Fruit fly (Drosophila melanogaster) whole organism, embryonic: ENCODE results near the gene HIP-R.

Experiments
- Asciz ChIP-seq: fragments of 200-800 bp; sonication (Bioruptor generic); optimal IDR thresholded peaks from 2 replicates; lab custom pipeline; 2017; ENCODE audit warnings: missing biosample characterization, mild to moderate bottlenecking, missing genetic modification characterization, missing genetic modification reagents
- CG10321 ChIP-seq: fragments of 200-800 bp; sonication (Bioruptor generic); IDR thresholded peaks from 2 replicates; pipeline ENCODE4 v1.3.6; 2022; ENCODE audit warnings: missing biosample characterization, missing genetic modification characterization
- CG10431 ChIP-seq: fragments of 200-800 bp; sonication (Bioruptor generic); optimal IDR thresholded peaks from 3 replicates; lab custom pipeline; 2018; ENCODE audit warnings: missing biosample characterization, mild to moderate bottlenecking, missing genetic modification characterization
- CG10543 ChIP-seq: fragments of 200-800 bp; sonication (Bioruptor generic); optimal IDR thresholded peaks from 3 replicates; lab custom pipeline; 2017; ENCODE audit warnings: missing biosample characterization, mild to moderate bottlenecking, missing genetic modification characterization, moderate library complexity
- CG12219 ChIP-seq: fragments of 200-800 bp; sonication (Bioruptor generic); optimal IDR thresholded peaks from 3 replicates; lab custom pipeline; 2018; ENCODE audit warnings: missing biosample characterization, mild to moderate bottlenecking, missing genetic modification characterization
- CG12769 ChIP-seq: fragments of 200-800 bp; sonication (Bioruptor generic); optimal IDR thresholded peaks from 2 replicates; lab custom pipeline; 2019; ENCODE audit warnings: missing biosample characterization, mild to moderate bottlenecking, missing genetic modification characterization, moderate library complexity
- CG13624 ChIP-seq: fragments of 200-800 bp; sonication (Bioruptor generic); optimal IDR thresholded peaks from 2 replicates; lab custom pipeline; 2016; ENCODE audit warnings: missing biosample characterization, missing genetic modification characterization
- CG13894 ChIP-seq: fragments of 200-800 bp; sonication (Bioruptor generic); optimal IDR thresholded peaks from 3 replicates; lab custom pipeline; 2018; ENCODE audit warnings: missing biosample characterization, mild to moderate bottlenecking, missing genetic modification characterization, moderate library complexity
- CG15601 ChIP-seq: fragments of 200-800 bp; sonication (Bioruptor generic); optimal IDR thresholded peaks from 3 replicates; lab custom pipeline; 2019; ENCODE audit warnings: missing biosample characterization, mild to moderate bottlenecking, missing genetic modification characterization, moderate library complexity
- CG1603 ChIP-seq: fragments of 200-800 bp; sonication (Bioruptor generic); optimal IDR thresholded peaks from 2 replicates; lab custom pipeline; 2019; ENCODE audit warnings: missing biosample characterization, mild to moderate bottlenecking, missing genetic modification characterization, moderate library complexity
- CG17385 ChIP-seq: fragments of 200-800 bp; sonication (Bioruptor generic); optimal IDR thresholded peaks from 3 replicates; lab custom pipeline; 2018; ENCODE audit warnings: missing biosample characterization, mild to moderate bottlenecking, missing genetic modification characterization
- CG18262 ChIP-seq: fragments of 200-800 bp; optimal IDR thresholded peaks from 3 replicates; lab custom pipeline; 2019; ENCODE audit warnings: missing biosample characterization, mild to moderate bottlenecking, missing genetic modification characterization, moderate library complexity
- CG2678 ChIP-seq: fragments of 200-800 bp; sonication (Bioruptor generic); optimal IDR thresholded peaks from 3 replicates; lab custom pipeline; 2019; ENCODE audit warnings: missing biosample characterization, mild to moderate bottlenecking, missing genetic modification characterization, moderate library complexity
- CG31224 ChIP-seq: fragments of 200-800 bp; sonication (Bioruptor generic); IDR thresholded peaks from 2 replicates; pipeline ENCODE4 v1.3.6; 2022; ENCODE audit warnings: missing biosample characterization, missing genetic modification characterization
- CG7839 ChIP-seq: fragments of 200-800 bp; sonication (Bioruptor generic); optimal IDR thresholded peaks from 3 replicates; lab custom pipeline; 2018; ENCODE audit warnings: missing biosample characterization, mild to moderate bottlenecking, missing genetic modification characterization, moderate library complexity
- CG8281 ChIP-seq: fragments of 200-800 bp; sonication (Bioruptor generic); optimal IDR thresholded peaks from 2 replicates; lab custom pipeline; 2018; ENCODE audit warnings: missing biosample characterization, mild to moderate bottlenecking, missing genetic modification characterization, moderate library complexity
- CG9817 ChIP-seq: fragments of 200-800 bp; sonication (Bioruptor generic); optimal IDR thresholded peaks from 2 replicates; lab custom pipeline; 2018; ENCODE audit warnings: missing biosample characterization, mild to moderate bottlenecking, missing genetic modification characterization, moderate library complexity
- Chrac-16 ChIP-seq: fragments of 200-800 bp; sonication (Bioruptor generic); optimal IDR thresholded peaks from 3 replicates; lab custom pipeline; 2016; ENCODE audit warnings: missing biosample characterization, missing genetic modification characterization
- Deaf1 ChIP-seq: fragments of 200-800 bp; optimal IDR thresholded peaks from 3 replicates; lab custom pipeline; 2019; ENCODE audit warnings: missing biosample characterization, mild to moderate bottlenecking, missing genetic modification characterization, moderate library complexity
- Dll ChIP-seq: fragments of 200-800 bp; sonication (Bioruptor generic); IDR thresholded peaks from 4 replicates; pipeline ENCODE4 v1.3.6; 2022; ENCODE audit warnings: missing biosample characterization, missing genetic modification characterization; ENCODE audit not compliant: partially characterized antibody
- Drgx ChIP-seq: fragments of 200-800 bp; sonication (Bioruptor generic); IDR thresholded peaks from 2 replicates; pipeline ENCODE4 v1.3.6; 2022; ENCODE audit warnings: missing biosample characterization, missing genetic modification characterization
- Lhr ChIP-seq: fragments of 200-800 bp; sonication (Bioruptor generic); optimal IDR thresholded peaks from 3 replicates; lab custom pipeline; 2017; ENCODE audit warnings: mild to moderate bottlenecking, missing biosample characterization, missing genetic modification reagents, missing genetic modification characterization
- Med ChIP-seq: fragments of 200-800 bp; sonication (Bioruptor generic); peaks from one replicate; lab custom pipeline; 2016; ENCODE audit warnings: missing biosample characterization, missing genetic modification characterization, mild to moderate bottlenecking, inconsistent platforms, moderate library complexity
- Meics ChIP-seq: fragments of 200-800 bp; sonication (Bioruptor generic); optimal IDR thresholded peaks from 2 replicates; lab custom pipeline; 2017; ENCODE audit warnings: missing biosample characterization, mild to moderate bottlenecking, missing genetic modification characterization
- PHDP ChIP-seq: fragments of 200-800 bp; sonication (Bioruptor generic); optimal IDR thresholded peaks from 3 replicates; lab custom pipeline; 2018; ENCODE audit warnings: missing biosample characterization, mild to moderate bottlenecking, missing genetic modification characterization, moderate library complexity
- abd-A ChIP-seq: fragments of 200-800 bp; sonication (Bioruptor generic); optimal IDR thresholded peaks from 3 replicates; lab custom pipeline; 2019; ENCODE audit warnings: missing biosample characterization, mild to moderate bottlenecking, missing genetic modification characterization, moderate library complexity
- bsh ChIP-seq, 2 experiments: fragments of 200-800 bp; sonication (Bioruptor generic); optimal IDR thresholded peaks; 2 replicates each; lab custom pipeline; 2017 to 2018; ENCODE audit warnings: mild to moderate bottlenecking in 2 of 2, missing biosample characterization in 2 of 2, missing genetic modification characterization in 2 of 2, moderate library complexity in 1 of 2
- crol ChIP-seq: fragments of 200-800 bp; sonication (Bioruptor generic); IDR thresholded peaks from 2 replicates; pipeline ENCODE4 v1.3.6; 2022; ENCODE audit warnings: missing biosample characterization, missing genetic modification characterization
- cwo ChIP-seq: fragments of 200-800 bp; sonication (Bioruptor generic); optimal IDR thresholded peaks from 3 replicates; lab custom pipeline; 2017; ENCODE audit warnings: missing biosample characterization, missing genetic modification characterization, mild to moderate bottlenecking, moderate library complexity, missing genetic modification reagents
- fd3F ChIP-seq: fragments of 200-800 bp; sonication (Bioruptor generic); optimal IDR thresholded peaks from 2 replicates; lab custom pipeline; 2018; ENCODE audit warnings: missing biosample characterization, mild to moderate bottlenecking, missing genetic modification characterization, moderate library complexity
- gem ChIP-seq: fragments of 200-800 bp; sonication (Bioruptor generic); optimal IDR thresholded peaks from 2 replicates; lab custom pipeline; 2019; ENCODE audit warnings: missing biosample characterization, mild to moderate bottlenecking, missing genetic modification characterization, moderate library complexity
- hb ChIP-seq: fragments of 200-800 bp; sonication (Bioruptor generic); IDR thresholded peaks from 3 replicates; pipeline ENCODE4 v1.3.6; 2022; ENCODE audit warnings: missing biosample characterization, missing genetic modification characterization; ENCODE audit not compliant: partially characterized antibody
- klu ChIP-seq: fragments of 200-800 bp; sonication (Bioruptor generic); IDR thresholded peaks from 2 replicates; pipeline ENCODE4 v1.3.6; 2022; ENCODE audit warnings: missing biosample characterization, missing genetic modification characterization
- lbe ChIP-seq: fragments of 200-800 bp; sonication (Bioruptor generic); optimal IDR thresholded peaks from 2 replicates; lab custom pipeline; 2016; ENCODE audit warnings: missing biosample characterization, mild to moderate bottlenecking, missing genetic modification characterization
- nau ChIP-seq: fragments of 200-800 bp; sonication (Bioruptor generic); optimal IDR thresholded peaks from 3 replicates; lab custom pipeline; 2017; ENCODE audit warnings: missing biosample characterization, mild to moderate bottlenecking, missing genetic modification characterization, missing genetic modification reagents
- nom ChIP-seq: fragments of 200-800 bp; sonication (Bioruptor generic); optimal IDR thresholded peaks from 2 replicates; lab custom pipeline; 2017; ENCODE audit warnings: missing biosample characterization, missing genetic modification characterization, mild to moderate bottlenecking, moderate library complexity, missing genetic modification reagents
- org-1 ChIP-seq: fragments of 200-800 bp; sonication (Bioruptor generic); optimal IDR thresholded peaks from 2 replicates; lab custom pipeline; 2017; ENCODE audit warnings: missing biosample characterization, missing genetic modification characterization
- prd ChIP-seq, 3 experiments: fragments of >200 bp in 2 of 3; fragments of 200-800 bp in 1 of 3; sonication (Bioruptor generic) in 1 of 3; optimal IDR thresholded peaks in 2 of 3; IDR thresholded peaks in 1 of 3; 2 replicates in 2 of 3; 3 replicates in 1 of 3; pipeline versions ENCODE4 v1.3.6 to Lab custom; 2017 to 2022; ENCODE audit warnings: missing biosample characterization in 1 of 3, missing genetic modification characterization in 1 of 3
- pros ChIP-seq: fragments of 200-800 bp; sonication (Bioruptor generic); optimal IDR thresholded peaks from 3 replicates; lab custom pipeline; 2019; ENCODE audit warnings: missing biosample characterization, mild to moderate bottlenecking, missing genetic modification characterization, moderate library complexity
- psq ChIP-seq: fragments of 200-800 bp; sonication (Bioruptor generic); optimal IDR thresholded peaks from 2 replicates; lab custom pipeline; 2017; ENCODE audit warnings: missing biosample characterization, missing genetic modification characterization
- rib ChIP-seq: fragments of 200-800 bp; sonication (Bioruptor generic); IDR thresholded peaks from 2 replicates; pipeline ENCODE4 v1.3.6; 2022; ENCODE audit warnings: missing biosample characterization, missing genetic modification characterization
- sd ChIP-seq: fragments of 200-800 bp; sonication (Bioruptor generic); optimal IDR thresholded peaks from 3 replicates; lab custom pipeline; 2018; ENCODE audit warnings: missing biosample characterization, mild to moderate bottlenecking, missing genetic modification characterization, moderate library complexity
- tup ChIP-seq: fragments of 200-800 bp; sonication (Bioruptor generic); optimal IDR thresholded peaks from 2 replicates; lab custom pipeline; 2016; ENCODE audit warnings: missing biosample characterization, mild to moderate bottlenecking, missing genetic modification characterization, moderate library complexity
- unpg ChIP-seq: fragments of 200-800 bp; sonication (Bioruptor generic); optimal IDR thresholded peaks from 3 replicates; lab custom pipeline; 2018; ENCODE audit warnings: missing biosample characterization, mild to moderate bottlenecking, missing genetic modification characterization, moderate library complexity
- wek ChIP-seq: fragments of 200-800 bp; sonication (Bioruptor generic); optimal IDR thresholded peaks from 3 replicates; lab custom pipeline; 2018; ENCODE audit warnings: missing biosample characterization, mild to moderate bottlenecking, missing genetic modification characterization, moderate library complexity
- yki ChIP-seq: fragments of >200 bp; optimal IDR thresholded peaks from 3 replicates; lab custom pipeline; 2018

Gene HIP-R

dm6 chrX:3775822-3776668 lies 13.7 kb upstream of the HIP-R start (continued):
- TF ChIP-seq CG31224 (GFP tag; lab: Robert Waterston, UW) (peak; percentile 13; the same call in 1 of the 2 replicates), Asciz (no peak), PHDP (peak; percentile 7), CG15601 (tag; lab: Kevin White, UChicago) (peak; percentile 10), rib (GFP tag; lab: Robert Waterston, UW) (peak; percentile 74; the same call in 1 of the 2 replicates), bsh (GFP tag; optimal IDR thresholded peaks at IDR 0.05; lab: Kevin White, UChicago) (peak in 1 of 2 experiments; percentile 92), klu (GFP tag; lab: Robert Waterston, UW) (no peak), CG8281 (no peak), CG1603 (no peak), CG10431 (no peak), unpg (no peak), Drgx (GFP tag; lab: Robert Waterston, UW) (peak; percentile 82), CG18262 (tag; lab: Kevin White, UChicago) (peak; percentile 14), yki (lab: Kevin White, UChicago) (peak; percentile 42), CG9817 (tag; lab: Kevin White, UChicago) (no peak), CG10321 (peak; percentile 57; the same call in 1 of the 2 replicates), pros (GFP tag; lab: Kevin White, UChicago) (peak; percentile 81), sd (tag; lab: Kevin White, UChicago) (peak; percentile 20), cwo (GFP tag; lab: Kevin White, UChicago) (peak; percentile 2), CG13624 (GFP tag; lab: Kevin White, UChicago) (peak; percentile 8), Lhr (no peak), wek (GFP tag; lab: Kevin White, UChicago) (no peak), CG7839 (tag; lab: Kevin White, UChicago) (peak; percentile 2), CG12219 (no peak), CG17385 (GFP tag; lab: Kevin White, UChicago) (peak; percentile 55), CG2678 (tag; lab: Kevin White, UChicago) (peak; percentile 33), lbe (GFP tag; lab: Kevin White, UChicago) (peak; percentile 72), CG12769 (tag; lab: Kevin White, UChicago) (peak; percentile 48), CG10543 (GFP tag; lab: Kevin White, UChicago) (peak; percentile 79), crol (GFP tag; lab: Robert Waterston, UW) (0 out of 2 replicates have a peak, but pooled peaks have one; percentile 18), psq (GFP tag; lab: Kevin White, UChicago) (peak; percentile 72), nau (GFP tag; lab: Kevin White, UChicago) (peak; percentile 9), prd (optimal IDR thresholded peaks at IDR 0.05; lab: Kevin White, UChicago) (no peak), prd (GFP tag; IDR thresholded peaks at IDR 0.05; lab: Robert Waterston, UW) (no peak), Meics (GFP tag; lab: Kevin White, UChicago) (peak; percentile 24), Chrac-16 (GFP tag; lab: Kevin White, UChicago) (no peak), fd3F (GFP tag; lab: Kevin White, UChicago) (no peak), tup (no peak), abd-A (tag; lab: Kevin White, UChicago) (peak; percentile 68), hb (GFP tag; lab: Robert Waterston, UW) (no peak), org-1 (GFP tag; lab: Kevin White, UChicago) (no peak), nom (peak; percentile 97), Dll (GFP tag; lab: Robert Waterston, UW) (0 out of 4 replicates have a peak, but pooled peaks have one; percentile 16), Med (GFP tag; lab: Kevin White, UChicago) (peak; percentile 74), CG13894 (peak; percentile 35), gem (tag; lab: Kevin White, UChicago) (peak; percentile 20), Deaf1 (peak; percentile 84)
